Fruit fly (Drosophila melanogaster) whole organism, prepupa: Measurements from ENCODE around the gene CG11983.

Experiments
- Blimp-1 ChIP-seq: fragments of 200-800 bp; sonication (Bioruptor generic); optimal IDR thresholded peaks from 3 replicates; lab custom pipeline; 2017; ENCODE audit warnings: missing biosample characterization, missing genetic modification characterization, mild to moderate bottlenecking, moderate library complexity, missing genetic modification reagents
- Hr39 ChIP-seq: fragments of 200-800 bp; sonication (Bioruptor generic); optimal IDR thresholded peaks from 2 replicates; lab custom pipeline; 2016; ENCODE audit warnings: missing biosample characterization, missing genetic modification characterization
- Lpt ChIP-seq: fragments of 200-800 bp; sonication (Bioruptor generic); optimal IDR thresholded peaks from 3 replicates; lab custom pipeline; 2016; ENCODE audit warnings: missing biosample characterization, missing genetic modification characterization
- Sox14 ChIP-seq: fragments of 200-800 bp; sonication (Bioruptor generic); optimal IDR thresholded peaks from 3 replicates; lab custom pipeline; 2016; ENCODE audit warnings: missing biosample characterization, missing genetic modification characterization
- dac ChIP-seq: fragments of 200-800 bp; sonication (Bioruptor generic); optimal IDR thresholded peaks from 2 replicates; lab custom pipeline; 2017; ENCODE audit warnings: missing biosample characterization, mild to moderate bottlenecking, missing genetic modification characterization
- salr ChIP-seq, 2 experiments: fragments of 200-800 bp; sonication (Bioruptor generic); optimal IDR thresholded peaks; 3 replicates each; lab custom pipeline; 2016 to 2018; ENCODE audit warnings: missing biosample characterization in 2 of 2, missing genetic modification characterization in 2 of 2, mild to moderate bottlenecking in 1 of 2
- topi ChIP-seq: fragments of 200-800 bp; sonication (Bioruptor generic); optimal IDR thresholded peaks from 3 replicates; lab custom pipeline; 2016; ENCODE audit warnings: missing biosample characterization, missing genetic modification characterization

DNA sequence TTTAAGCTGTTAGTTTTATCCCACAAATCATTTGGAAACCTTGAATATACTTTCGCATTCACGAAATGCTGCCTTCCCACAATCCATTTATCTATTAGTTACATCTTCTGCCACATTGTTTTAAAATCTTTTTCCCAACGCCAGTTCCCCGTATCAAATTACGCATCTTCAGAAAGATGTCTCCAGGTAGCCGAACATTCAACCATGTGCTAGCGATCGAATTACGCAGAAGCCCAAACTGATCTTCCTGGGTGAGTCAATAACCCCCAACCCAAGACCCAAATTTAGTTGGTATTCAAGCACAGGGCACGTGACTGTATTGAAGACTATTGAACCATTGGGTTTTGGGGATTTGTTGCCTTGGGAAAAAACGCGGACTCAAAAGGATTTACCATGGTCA lies 15.8 kb downstream of the CG11983 start:
- no peak for TF ChIP-seq Hr39 (GFP tag; lab: Kevin White, UChicago)
- TF ChIP-seq topi: no peak
- TF ChIP-seq salr (GFP tag; optimal IDR thresholded peaks at IDR 0.05; lab: Kevin White, UChicago): no peak
- no peak for TF ChIP-seq Sox14
- no peak for TF ChIP-seq dac (GFP tag; lab: Kevin White, UChicago)
- no peak for TF ChIP-seq Lpt (GFP tag; lab: Kevin White, UChicago)
- TF ChIP-seq Blimp-1 (GFP tag; lab: Kevin White, UChicago): no peak
